Fruit fly (Drosophila melanogaster) whole organism, wandering third instar larva: ENCODE results near the gene rdog.

Experiments used
- Abd-B ChIP-seq: fragments of >200 bp; optimal IDR thresholded peaks from 2 replicates; lab custom pipeline; 2017; ENCODE audit warnings: missing biosample characterization, missing genetic modification characterization
- CG32264 ChIP-seq: fragments of 200-800 bp; sonication (Bioruptor generic); optimal IDR thresholded peaks from 2 replicates; lab custom pipeline; 2016; ENCODE audit warnings: missing biosample characterization, missing genetic modification characterization
- CG9705 ChIP-seq: fragments of 200-800 bp; sonication (Bioruptor generic); optimal IDR thresholded peaks from 2 replicates; lab custom pipeline; 2018; ENCODE audit warnings: missing biosample characterization, mild to moderate bottlenecking, missing genetic modification characterization
- CrebA ChIP-seq: fragments of 200-800 bp; sonication (Bioruptor generic); optimal IDR thresholded peaks from 2 replicates; lab custom pipeline; 2016; ENCODE audit warnings: missing biosample characterization, mild to moderate bottlenecking, missing genetic modification characterization, borderline replicate concordance
- Dfd ChIP-seq: fragments of >200 bp; optimal IDR thresholded peaks from 2 replicates; lab custom pipeline; 2017; ENCODE audit warnings: missing biosample characterization, missing genetic modification characterization
- Dif ChIP-seq: fragments of 200-275, 200-300 bp; sonication (Bioruptor generic); optimal IDR thresholded peaks from 2 replicates; lab custom pipeline; 2018; ENCODE audit warnings: missing biosample characterization, missing genetic modification characterization; ENCODE audit not compliant: partially characterized antibody
- GATAd ChIP-seq: sonication (Bioruptor generic); optimal IDR thresholded peaks from 2 replicates; lab custom pipeline; 2016; ENCODE audit warnings: missing biosample characterization, missing genetic modification characterization
- HLH106 ChIP-seq: fragments of 200-800 bp; optimal IDR thresholded peaks from 3 replicates; lab custom pipeline; 2019; ENCODE audit warnings: missing biosample characterization, mild to moderate bottlenecking, missing genetic modification characterization, moderate library complexity
- Hnf4 ChIP-seq: fragments of 200-800 bp; sonication (Bioruptor generic); optimal IDR thresholded peaks from 2 replicates; lab custom pipeline; 2016; ENCODE audit warnings: missing biosample characterization, mild to moderate bottlenecking, missing genetic modification characterization
- Hr78 ChIP-seq: fragments of >200 bp; optimal IDR thresholded peaks from 2 replicates; lab custom pipeline; 2017; ENCODE audit warnings: missing biosample characterization, missing genetic modification characterization
- Hr83 ChIP-seq: fragments of 200-300 bp; sonication (Bioruptor generic); optimal IDR thresholded peaks from 2 replicates; lab custom pipeline; 2016; ENCODE audit warnings: missing biosample characterization, mild to moderate bottlenecking, missing genetic modification characterization, moderate library complexity; ENCODE audit not compliant: poor library complexity, severe bottlenecking
- Jra ChIP-seq: sonication (Bioruptor generic); optimal IDR thresholded peaks from 2 replicates; lab custom pipeline; 2016; ENCODE audit warnings: missing biosample characterization, missing genetic modification characterization
- Mio ChIP-seq: sonication (Bioruptor generic); optimal IDR thresholded peaks from 2 replicates; lab custom pipeline; 2016; ENCODE audit warnings: missing biosample characterization, missing genetic modification characterization
- Myc ChIP-seq: fragments of >200 bp; optimal IDR thresholded peaks from 2 replicates; lab custom pipeline; 2017
- N ChIP-seq: fragments of >200 bp; optimal IDR thresholded peaks from 2 replicates; lab custom pipeline; 2018; ENCODE audit warnings: missing biosample characterization, missing external identifiers, missing genetic modification characterization
- OdsH ChIP-seq: fragments of 200-800 bp; sonication (Bioruptor generic); optimal IDR thresholded peaks from 2 replicates; lab custom pipeline; 2016; ENCODE audit warnings: missing biosample characterization, mild to moderate bottlenecking, missing genetic modification characterization
- Rel ChIP-seq, 2 experiments: fragments of 200-800 bp; sonication (Bioruptor generic) in 1 of 2; optimal IDR thresholded peaks; 2 replicates in 1 of 2; 3 replicates in 1 of 2; lab custom pipeline; 2016 to 2019; ENCODE audit warnings: mild to moderate bottlenecking in 2 of 2, missing biosample characterization in 2 of 2, missing genetic modification characterization in 2 of 2, moderate library complexity in 1 of 2
- Sp1 ChIP-seq: fragments of 200-800 bp; sonication (Bioruptor generic); optimal IDR thresholded peaks from 3 replicates; lab custom pipeline; 2019; ENCODE audit warnings: missing biosample characterization, mild to moderate bottlenecking, missing genetic modification characterization, moderate library complexity
- Vsx2 ChIP-seq: fragments of 200-300, 225-300 bp; sonication (Bioruptor generic); optimal IDR thresholded peaks from 2 replicates; lab custom pipeline; 2018; ENCODE audit warnings: missing biosample characterization, missing genetic modification characterization; ENCODE audit not compliant: partially characterized antibody
- br ChIP-seq: fragments of 200-800 bp; sonication (Bioruptor generic); optimal IDR thresholded peaks from 2 replicates; lab custom pipeline; 2016; ENCODE audit warnings: missing biosample characterization, missing genetic modification characterization
- brk ChIP-seq: fragments of 200-800 bp; sonication (Bioruptor generic); optimal IDR thresholded peaks from 2 replicates; lab custom pipeline; 2016; ENCODE audit warnings: missing biosample characterization, mild to moderate bottlenecking, missing genetic modification characterization
- dl ChIP-seq, 2 experiments: fragments of 175-275, 200-275 bp in 1 of 2; fragments of 200-275 bp in 1 of 2; sonication (Bioruptor generic); optimal IDR thresholded peaks; lab custom pipeline; 2018; ENCODE audit warnings: mild to moderate bottlenecking in 2 of 2, missing biosample characterization in 2 of 2, missing genetic modification characterization in 2 of 2, moderate library complexity in 2 of 2; ENCODE audit not compliant: partially characterized antibody in 2 of 2, insufficient read depth in 1 of 2
- dmrt93B ChIP-seq: fragments of 200-800 bp; sonication (Bioruptor generic); optimal IDR thresholded peaks from 2 replicates; lab custom pipeline; 2018; ENCODE audit warnings: missing biosample characterization, mild to moderate bottlenecking, missing genetic modification characterization
- dsf ChIP-seq: sonication (Bioruptor generic); optimal IDR thresholded peaks from 2 replicates; lab custom pipeline; 2016; ENCODE audit warnings: missing biosample characterization, missing genetic modification characterization, borderline replicate concordance
- ey ChIP-seq: fragments of 200-800 bp; sonication (Bioruptor generic); optimal IDR thresholded peaks from 2 replicates; lab custom pipeline; 2016; ENCODE audit warnings: missing biosample characterization, missing genetic modification characterization
- foxo ChIP-seq, 2 experiments: fragments of 200-800 bp; sonication (Bioruptor generic); optimal IDR thresholded peaks; 2 replicates in 1 of 2; 3 replicates in 1 of 2; lab custom pipeline; 2016 to 2017; ENCODE audit warnings: missing biosample characterization in 2 of 2, missing genetic modification characterization in 2 of 2
- fru ChIP-seq: fragments of 200-800 bp; sonication (Bioruptor generic); optimal IDR thresholded peaks from 3 replicates; lab custom pipeline; 2016; ENCODE audit warnings: missing biosample characterization, mild to moderate bottlenecking, missing genetic modification characterization
- h ChIP-seq: fragments of 200-800 bp; sonication (Bioruptor generic); optimal IDR thresholded peaks from 3 replicates; lab custom pipeline; 2016; ENCODE audit warnings: missing biosample characterization, mild to moderate bottlenecking, missing genetic modification characterization
- jim ChIP-seq: fragments of 175-275, 200-325 bp; sonication (Bioruptor generic); optimal IDR thresholded peaks from 2 replicates; lab custom pipeline; 2016; ENCODE audit warnings: missing biosample characterization, mild to moderate bottlenecking, missing genetic modification characterization
- lola ChIP-seq: fragments of >200 bp; optimal IDR thresholded peaks from 2 replicates; lab custom pipeline; 2017; ENCODE audit warnings: missing biosample characterization, missing genetic modification characterization
- pan ChIP-seq: fragments of >200 bp; optimal IDR thresholded peaks from 2 replicates; lab custom pipeline; 2017
- psq ChIP-seq: fragments of 200-800 bp; sonication (Bioruptor generic); optimal IDR thresholded peaks from 3 replicates; lab custom pipeline; 2017; ENCODE audit warnings: missing biosample characterization, mild to moderate bottlenecking, missing genetic modification characterization, moderate library complexity
- rgr ChIP-seq: fragments of 200-800 bp; sonication (Bioruptor generic); optimal IDR thresholded peaks from 3 replicates; lab custom pipeline; 2016; ENCODE audit warnings: missing biosample characterization, mild to moderate bottlenecking, missing genetic modification characterization
- sage ChIP-seq: fragments of 200-800 bp; sonication (Bioruptor generic); optimal IDR thresholded peaks from 2 replicates; lab custom pipeline; 2016; ENCODE audit warnings: missing biosample characterization, mild to moderate bottlenecking, missing genetic modification characterization
- sv ChIP-seq: fragments of 200-800 bp; sonication (Bioruptor generic); optimal IDR thresholded peaks from 3 replicates; lab custom pipeline; 2016; ENCODE audit warnings: missing biosample characterization, missing genetic modification characterization
- tai ChIP-seq: sonication (Bioruptor generic); optimal IDR thresholded peaks from 2 replicates; lab custom pipeline; 2016; ENCODE audit warnings: missing biosample characterization, missing genetic modification characterization
- usp ChIP-seq: fragments of >200 bp; optimal IDR thresholded peaks from 2 replicates; lab custom pipeline; 2017; ENCODE audit warnings: missing biosample characterization, missing genetic modification characterization
- woc ChIP-seq: sonication (Bioruptor generic); optimal IDR thresholded peaks from 2 replicates; lab custom pipeline; 2016; ENCODE audit warnings: missing biosample characterization, mild to moderate bottlenecking, missing genetic modification characterization

Gene rdog

dm6 chr3R:29116167-29116725 lies 41.7 kb upstream of the rdog start, which contains the start of gene Atg14 (continued):
- TF ChIP-seq brk (GFP tag; lab: Kevin White, UChicago) (no peak), tai (GFP tag; lab: Kevin White, UChicago) (no peak)

- TF ChIP-seq Vsx2 (no peak), Rel (GFP tag; optimal IDR thresholded peaks at IDR 0.05; lab: Kevin White, UChicago) (no peak), Rel (tag; optimal IDR thresholded peaks at IDR 0.05; lab: Kevin White, UChicago) (peak; percentile 47), Myc (lab: Kevin White, UChicago) (peak; percentile 93), foxo (GFP tag; optimal IDR thresholded peaks at IDR 0.05; lab: Kevin White, UChicago) (peak in 1 of 2 experiments; percentile 85), woc (GFP tag; lab: Kevin White, UChicago) (peak; percentile 95), brk (GFP tag; lab: Kevin White, UChicago) (no peak), rgr (GFP tag; lab: Kevin White, UChicago) (peak; percentile 56), ey (GFP tag; lab: Kevin White, UChicago) (peak; percentile 71), h (GFP tag; lab: Kevin White, UChicago) (peak; percentile 75), Dif (GFP tag; lab: Kevin White, UChicago) (peak; percentile 23), dsf (no peak), Hr83 (peak; percentile 96), dmrt93B (GFP tag; lab: Kevin White, UChicago) (peak; percentile 64), Sp1 (peak; percentile 61), fru (GFP tag; lab: Kevin White, UChicago) (peak; percentile 82), CG9705 (GFP tag; lab: Kevin White, UChicago) (peak; percentile 63), psq (GFP tag; lab: Kevin White, UChicago) (peak; percentile 76), tai (GFP tag; lab: Kevin White, UChicago) (no peak), sv (GFP tag; lab: Kevin White, UChicago) (peak; percentile 85), usp (no peak), jim (GFP tag; lab: Kevin White, UChicago) (no peak), br (GFP tag; lab: Kevin White, UChicago) (peak; percentile 79), OdsH (GFP tag; lab: Kevin White, UChicago) (peak; percentile 49), CrebA (no peak), HLH106 (tag; lab: Kevin White, UChicago) (peak; percentile 71), GATAd (GFP tag; lab: Kevin White, UChicago) (peak; percentile 52)
These were observed 34.9 kb upstream of the rdog start, which contains the start of the genes yem and Ctl2 for dm6 chr3R:29122817-29123611. TSS of gene yem (minus strand) at chr3R:29122879. TSS of gene Ctl2 (plus strand) at chr3R:29123370.

dm6 chr3R:29124128-29124527 lies 33.8 kb upstream of the rdog start:
- TF ChIP-seq GATAd (GFP tag; lab: Kevin White, UChicago) (no peak), dmrt93B (GFP tag; lab: Kevin White, UChicago) (peak; percentile 66), Jra (GFP tag; lab: Kevin White, UChicago) (peak; percentile 58), Hnf4 (GFP tag; lab: Kevin White, UChicago) (peak; percentile 90), sv (GFP tag; lab: Kevin White, UChicago) (no peak), sage (GFP tag; lab: Kevin White, UChicago) (no peak), Rel (GFP tag; optimal IDR thresholded peaks at IDR 0.05; lab: Kevin White, UChicago) (no peak), Rel (tag; optimal IDR thresholded peaks at IDR 0.05; lab: Kevin White, UChicago) (peak; percentile 7), Myc (lab: Kevin White, UChicago) (no peak), Dif (GFP tag; lab: Kevin White, UChicago) (no peak), Dfd (GFP tag; lab: Kevin White, UChicago) (no peak), br (GFP tag; lab: Kevin White, UChicago) (peak; percentile 89), fru (GFP tag; lab: Kevin White, UChicago) (peak; percentile 88), Hr78 (GFP tag; lab: Kevin White, UChicago) (no peak), CG32264 (GFP tag; lab: Kevin White, UChicago) (peak; percentile 73), woc (GFP tag; lab: Kevin White, UChicago) (peak; percentile 73), pan (lab: Kevin White, UChicago) (no peak), Vsx2 (no peak), CG9705 (GFP tag; lab: Kevin White, UChicago) (no peak), jim (GFP tag; lab: Kevin White, UChicago) (no peak), ey (GFP tag; lab: Kevin White, UChicago) (peak; percentile 91), lola (GFP tag; lab: Kevin White, UChicago) (no peak), dsf (peak; percentile 20), tai (GFP tag; lab: Kevin White, UChicago) (no peak), psq (GFP tag; lab: Kevin White, UChicago) (peak; percentile 78), rgr (GFP tag; lab: Kevin White, UChicago) (peak; percentile 89), OdsH (GFP tag; lab: Kevin White, UChicago) (peak; percentile 81), N (GFP tag; lab: Kevin White, UChicago) (no peak), h (GFP tag; lab: Kevin White, UChicago) (peak; percentile 91), Abd-B (GFP tag; lab: Kevin White, UChicago) (no peak), Mio (GFP tag; lab: Kevin White, UChicago) (peak; percentile 36), usp (no peak), Hr83 (peak; percentile 56), foxo (GFP tag; optimal IDR thresholded peaks at IDR 0.05; lab: Kevin White, UChicago) (peak; percentile 43 to 94), dl (GFP tag; optimal IDR thresholded peaks at IDR 0.05; lab: Kevin White, UChicago; ENCODE audit: insufficient read depth in 1 of 2, partially characterized antibody in 2 of 2) (no peak), HLH106 (tag; lab: Kevin White, UChicago) (peak; percentile 80), brk (GFP tag; lab: Kevin White, UChicago) (no peak), CrebA (no peak), Sp1 (peak; percentile 69)
